Worm (Caenorhabditis elegans): ENCODE measurements around the gene C17F4.11.
"Not testable (repeated sequence)": the region's sequence is repeated elsewhere in the genome, so short reads cannot be mapped to it uniquely, and the experiment has no call there.

The C17F4.11 gene

ce11 chrII:3196966-3197365 is 40.3 kb upstream of the C17F4.11 start, which contains the start of gene gcy-15 (continued):
- TF ChIP-seq ekl-4 (GFP tag; IDR thresholded peaks at IDR 0.05) (no peak), cebp-1 (GFP tag; IDR thresholded peaks at IDR 0.05) (no peak), cebp-1 (tag; optimal IDR thresholded peaks at IDR 0.05) (no peak), lsy-27 (tag; optimal IDR thresholded peaks at IDR 0.05; ENCODE audit: borderline replicate concordance, insufficient read depth) (no peak), nhr-179 (tag; optimal IDR thresholded peaks at IDR 0.05) (no peak)

- no peak for TF ChIP-seq lag-1 (GFP tag; IDR thresholded peaks at IDR 0.05)
- no peak for TF ChIP-seq chd-7 (tag; optimal IDR thresholded peaks at IDR 0.05)
- no peak for TF ChIP-seq xnd-1 (tag; optimal IDR thresholded peaks at IDR 0.05)
- no peak for TF ChIP-seq dpl-1 (GFP tag; optimal IDR thresholded peaks at IDR 0.05)
- TF ChIP-seq D2030.7 (GFP tag; IDR thresholded peaks at IDR 0.05) = no peak
- TF ChIP-seq athp-1 (tag; optimal IDR thresholded peaks at IDR 0.05) = no peak
- TF ChIP-seq B0261.1 (tag; optimal IDR thresholded peaks at IDR 0.05) = no peak
- TF ChIP-seq sptf-2 (GFP tag; optimal IDR thresholded peaks at IDR 0.05) = no peak
- TF ChIP-seq attf-6 (GFP tag; IDR thresholded peaks at IDR 0.05) = no peak
- no peak for TF ChIP-seq atf-7 (tag; optimal IDR thresholded peaks at IDR 0.05)
- TF ChIP-seq Y67H2A.10 (GFP tag; conservative IDR thresholded peaks at IDR 0.05) = no peak
- no peak for TF ChIP-seq C06A6.2 (GFP tag; conservative IDR thresholded peaks at IDR 0.05)
- TF ChIP-seq egl-44 (GFP tag; IDR thresholded peaks at IDR 0.05) = no peak
- no peak for TF ChIP-seq nhr-80 (tag; optimal IDR thresholded peaks at IDR 0.05)
- TF ChIP-seq ceh-40 (GFP tag; IDR thresholded peaks at IDR 0.05) = no peak
- TF ChIP-seq F49E8.2 (tag; optimal IDR thresholded peaks at IDR 0.05; ENCODE audit: insufficient read depth) = no peak
- no peak for TF ChIP-seq F57A8.1 (GFP tag; optimal IDR thresholded peaks at IDR 0.05)
- TF ChIP-seq zim-3 (tag; optimal IDR thresholded peaks at IDR 0.05) = no peak
- no peak for TF ChIP-seq fkh-3 (tag; optimal IDR thresholded peaks at IDR 0.05)
These were observed 38.3 kb upstream of the C17F4.11 start, which contains the start of gene sri-51 for ce11 chrII:3198998-3199397. Gene sri-51, minus strand, starts transcription at chrII:3199098.

ce11 chrII:3201242-3201641 is 36.0 kb upstream of the C17F4.11 start, which contains the start of gene sri-48:
Gene sri-48, minus strand, starts transcription at chrII:3201342.
- TF ChIP-seq hmg-20 (GFP tag; IDR thresholded peaks at IDR 0.05); B0336.3 (GFP tag; IDR thresholded peaks at IDR 0.05); lin-54 (GFP tag; optimal IDR thresholded peaks at IDR 0.05): not testable (repeated sequence)

ce11 chrII:3202519-3202918 is 34.8 kb upstream of the C17F4.11 start, which contains the start of gene sri-53:
Gene sri-53, minus strand, starts transcription at chrII:3202619.
- TF ChIP-seq F57C9.4 (tag; optimal IDR thresholded peaks at IDR 0.05) (no peak), nhr-27 (tag; optimal IDR thresholded peaks at IDR 0.05) (no peak), ZK185.1 (tag; optimal IDR thresholded peaks at IDR 0.05; ENCODE audit: poor library complexity, severe bottlenecking) (no peak)

- TF ChIP-seq atf-7 (tag; optimal IDR thresholded peaks at IDR 0.05) (no peak), mes-4 (tag; optimal IDR thresholded peaks at IDR 0.05) (no peak), unc-130 (GFP tag; optimal IDR thresholded peaks at IDR 0.05) (no peak), tbx-9 (tag; optimal IDR thresholded peaks at IDR 0.05; ENCODE audit: borderline replicate concordance) (no peak), Y79H2A.3 (GFP tag; conservative IDR thresholded peaks at IDR 0.05) (no peak)
These were observed 33.9 kb upstream of the C17F4.11 start, which contains the start of gene sri-50 for ce11 chrII:3203415-3203814. Gene sri-50, plus strand, starts transcription at chrII:3203715.
